Fruit fly (Drosophila melanogaster) whole organism, adult: ENCODE results near the gene dah.

ENCODE experiments used
- CG11617 ChIP-seq: fragments of 200-800 bp; sonication (Bioruptor generic); optimal IDR thresholded peaks from 2 replicates; lab custom pipeline; 2017; ENCODE audit warnings: mild to moderate bottlenecking, missing biosample characterization, missing genetic modification reagents, missing genetic modification characterization
- CG14711 ChIP-seq: fragments of 200-800 bp; sonication (Bioruptor generic); optimal IDR thresholded peaks from 2 replicates; lab custom pipeline; 2018; ENCODE audit warnings: missing biosample characterization, mild to moderate bottlenecking, missing genetic modification characterization, moderate library complexity
- CG33017 ChIP-seq: fragments of 200-800 bp; sonication (Bioruptor generic); optimal IDR thresholded peaks from 2 replicates; lab custom pipeline; 2018; ENCODE audit warnings: missing biosample characterization, mild to moderate bottlenecking, missing genetic modification characterization, moderate library complexity
- CG7101 ChIP-seq: fragments of 200-800 bp; sonication (Bioruptor generic); optimal IDR thresholded peaks from 2 replicates; lab custom pipeline; 2018; ENCODE audit warnings: missing biosample characterization, mild to moderate bottlenecking, missing genetic modification characterization, moderate library complexity
- Clk ChIP-seq: fragments of 200-800 bp; sonication (Bioruptor generic); optimal IDR thresholded peaks from 2 replicates; lab custom pipeline; 2017; ENCODE audit warnings: missing biosample characterization, missing genetic modification characterization
- Crg-1 ChIP-seq: fragments of 200-800 bp; sonication (Bioruptor generic); optimal IDR thresholded peaks from 2 replicates; lab custom pipeline; 2016; ENCODE audit warnings: missing biosample characterization, missing genetic modification characterization
- Hr96 ChIP-seq: fragments of 200-800 bp; sonication (Bioruptor generic); optimal IDR thresholded peaks from 2 replicates; lab custom pipeline; 2016; ENCODE audit warnings: missing biosample characterization, missing genetic modification characterization
- Mnt ChIP-seq: fragments of 200-800 bp; sonication (Bioruptor generic); optimal IDR thresholded peaks from 2 replicates; lab custom pipeline; 2016; ENCODE audit warnings: missing biosample characterization, mild to moderate bottlenecking, missing genetic modification characterization
- bab1 ChIP-seq: fragments of 200-800 bp; sonication (Bioruptor generic); optimal IDR thresholded peaks from 3 replicates; lab custom pipeline; 2019; ENCODE audit warnings: missing biosample characterization, mild to moderate bottlenecking, missing genetic modification characterization, moderate library complexity
- cnc ChIP-seq, 2 experiments: fragments of >200 bp; optimal IDR thresholded peaks; 2 replicates each; lab custom pipeline; 2017
- kay ChIP-seq: fragments of 200-800 bp; sonication (Bioruptor generic); peaks from one replicate; lab custom pipeline; 2016; ENCODE audit warnings: missing biosample characterization, missing genetic modification characterization, borderline replicate concordance
- pad ChIP-seq: fragments of 200-800 bp; sonication (Bioruptor generic); optimal IDR thresholded peaks from 3 replicates; lab custom pipeline; 2017; ENCODE audit warnings: missing biosample characterization, missing genetic modification characterization, mild to moderate bottlenecking, moderate library complexity, missing genetic modification reagents
- tj ChIP-seq: fragments of 200-800 bp; sonication (Bioruptor generic); optimal IDR thresholded peaks from 3 replicates; lab custom pipeline; 2017; ENCODE audit warnings: missing biosample characterization, mild to moderate bottlenecking, missing genetic modification characterization, moderate library complexity
- toe ChIP-seq: fragments of 200-800 bp; sonication (Bioruptor generic); optimal IDR thresholded peaks from 2 replicates; lab custom pipeline; 2016; ENCODE audit warnings: missing biosample characterization, missing genetic modification characterization

dm6 chrX:15328148-15328718 is at the start of gene dah:
- TF ChIP-seq CG14711 (no peak), tj (GFP tag; lab: Kevin White, UChicago) (no peak), cnc (optimal IDR thresholded peaks at IDR 0.05; lab: Kevin White, UChicago) (no peak), Crg-1 (no peak), CG7101 (tag; lab: Kevin White, UChicago) (no peak), bab1 (GFP tag; lab: Kevin White, UChicago) (no peak), pad (GFP tag; lab: Kevin White, UChicago) (no peak), kay (GFP tag; lab: Kevin White, UChicago) (no peak), CG33017 (tag; lab: Kevin White, UChicago) (no peak), Mnt (GFP tag; lab: Kevin White, UChicago) (no peak), Clk (GFP tag; lab: Kevin White, UChicago) (no peak), toe (GFP tag; lab: Kevin White, UChicago) (no peak), Hr96 (GFP tag; lab: Kevin White, UChicago) (no peak), CG11617 (no peak)
